Worm (Caenorhabditis elegans) whole organism, L1 larva: ENCODE measurements around the gene sel-11.

Experiments
- C04F5.9 ChIP-seq: sonication (generic microtip); optimal IDR thresholded peaks from 2 replicates; lab custom pipeline; 2016; ENCODE audit warnings: missing genetic modification characterization, missing compliant biosample characterization
- C16A3.4 ChIP-seq: fragments of 150-350 bp; optimal IDR thresholded peaks from 2 replicates; lab custom pipeline; 2014; ENCODE audit warnings: missing biosample characterization, missing genetic modification characterization
- C34B4.2 ChIP-seq: sonication (generic microtip); optimal IDR thresholded peaks from 2 replicates; lab custom pipeline; 2017; ENCODE audit warnings: mild to moderate bottlenecking, missing genetic modification characterization, missing compliant biosample characterization
- alr-1 ChIP-seq: fragments of 200-800 bp; sonication (Bioruptor generic); optimal IDR thresholded peaks from 2 replicates; lab custom pipeline; 2018; ENCODE audit warnings: borderline replicate concordance, mild to moderate bottlenecking, missing genetic modification characterization, missing compliant biosample characterization
- aly-2 ChIP-seq: fragments of 150-350 bp; optimal IDR thresholded peaks from 2 replicates; lab custom pipeline; 2014; ENCODE audit warnings: missing biosample characterization, missing genetic modification characterization
- blmp-1 ChIP-seq: fragments of 150-350 bp; optimal IDR thresholded peaks from 2 replicates; lab custom pipeline; 2014; ENCODE audit warnings: missing biosample characterization, missing genetic modification characterization
- ceh-63 ChIP-seq: fragments of 200-800 bp; sonication (Bioruptor generic); optimal IDR thresholded peaks from 2 replicates; lab custom pipeline; 2018; ENCODE audit warnings: mild to moderate bottlenecking, missing genetic modification characterization, missing compliant biosample characterization
- efl-1 ChIP-seq, 4 experiments: fragments of 150-350 bp; optimal IDR thresholded peaks in 3 of 4; peaks in 1 of 4; 1 replicate in 1 of 4; 2 replicates in 3 of 4; lab custom pipeline; 2014; ENCODE audit warnings: missing biosample characterization in 2 of 4, missing genetic modification characterization in 2 of 4, missing genetic modification reagents in 2 of 4
- egl-13 ChIP-seq: sonication (generic microtip); optimal IDR thresholded peaks from 2 replicates; lab custom pipeline; 2016; ENCODE audit warnings: missing genotype, missing genetic modification reagents, missing genetic modification characterization, missing compliant biosample characterization
- elt-2 ChIP-seq: sonication (generic microtip); optimal IDR thresholded peaks from 2 replicates; lab custom pipeline; 2016; ENCODE audit warnings: missing genetic modification characterization, mild to moderate bottlenecking, inconsistent platforms, missing compliant biosample characterization, missing genetic modification reagents
- elt-3 ChIP-seq, 6 experiments: fragments of 150-350 bp in 1 of 6; sonication (generic microtip); optimal IDR thresholded peaks; 2 replicates each; lab custom pipeline; 2017 to 2018; ENCODE audit warnings: missing biosample characterization in 6 of 6, missing genetic modification characterization in 6 of 6, inconsistent platforms in 1 of 6
- ets-5 ChIP-seq: fragments of 200-800 bp; sonication (Bioruptor generic); IDR thresholded peaks from 2 replicates; pipeline ENCODE4 v1.3.6; 2022; ENCODE audit warnings: missing genetic modification characterization, missing compliant biosample characterization
- fkh-10 ChIP-seq: sonication (generic microtip); optimal IDR thresholded peaks from 2 replicates; lab custom pipeline; 2017; ENCODE audit warnings: missing biosample characterization, missing genetic modification reagents, missing genetic modification characterization
- grh-1 ChIP-seq: fragments of 200-800 bp; sonication (Bioruptor generic); IDR thresholded peaks from 2 replicates; pipeline ENCODE4 v1.3.6; 2022; ENCODE audit warnings: missing genetic modification reagents, missing genetic modification characterization, missing compliant biosample characterization
- hlh-4 ChIP-seq: sonication (generic microtip); optimal IDR thresholded peaks from 2 replicates; lab custom pipeline; 2016; ENCODE audit warnings: mild to moderate bottlenecking, missing genetic modification characterization, missing compliant biosample characterization
- lin-14 ChIP-seq: fragments of 200-800 bp; sonication (Bioruptor generic); optimal IDR thresholded peaks from 2 replicates; lab custom pipeline; 2018; ENCODE audit warnings: mild to moderate bottlenecking, missing genetic modification characterization, moderate library complexity, missing compliant biosample characterization
- lin-35 ChIP-seq, 2 experiments: fragments of 150-350 bp; optimal IDR thresholded peaks; 2 replicates each; lab custom pipeline; 2014; ENCODE audit warnings: missing biosample characterization in 2 of 2, missing genetic modification characterization in 2 of 2, missing genetic modification reagents in 2 of 2
- lin-39 ChIP-seq: fragments of 150-350 bp; optimal IDR thresholded peaks from 2 replicates; lab custom pipeline; 2014; ENCODE audit warnings: missing biosample characterization, missing genetic modification reagents, missing genetic modification characterization
- lir-3 ChIP-seq: sonication (generic microtip); optimal IDR thresholded peaks from 2 replicates; lab custom pipeline; 2016; ENCODE audit warnings: mild to moderate bottlenecking, missing genetic modification characterization, moderate library complexity, missing compliant biosample characterization; ENCODE audit not compliant: poor library complexity
- lsy-2 ChIP-seq, 2 experiments: fragments of 150-350 bp; optimal IDR thresholded peaks; 2 replicates each; lab custom pipeline; 2014; ENCODE audit warnings: missing biosample characterization in 2 of 2, missing genetic modification characterization in 2 of 2
- mab-9 ChIP-seq: fragments of 200-800 bp; sonication (Bioruptor generic); IDR thresholded peaks from 2 replicates; pipeline ENCODE4 v1.3.6; 2022; ENCODE audit warnings: missing genetic modification reagents, missing genetic modification characterization, missing compliant biosample characterization
- mep-1 ChIP-seq: fragments of 150-350 bp; optimal IDR thresholded peaks from 2 replicates; lab custom pipeline; 2014; ENCODE audit warnings: missing biosample characterization, missing genetic modification characterization
- nhr-19 ChIP-seq: fragments of 200-800 bp; sonication (Bioruptor generic); conservative IDR thresholded peaks from 2 replicates; pipeline ENCODE4 v1.3.6; 2022; ENCODE audit warnings: missing genetic modification characterization, missing compliant biosample characterization
- nhr-20 ChIP-seq: sonication (generic microtip); optimal IDR thresholded peaks from 2 replicates; lab custom pipeline; 2016; ENCODE audit warnings: mild to moderate bottlenecking, missing genetic modification characterization, missing compliant biosample characterization
- nhr-71 ChIP-seq: sonication (generic microtip); optimal IDR thresholded peaks from 2 replicates; lab custom pipeline; 2016; ENCODE audit warnings: mild to moderate bottlenecking, missing genetic modification characterization, moderate library complexity, missing compliant biosample characterization
- nhr-77 ChIP-seq: fragments of 150-350 bp; optimal IDR thresholded peaks from 2 replicates; lab custom pipeline; 2014; ENCODE audit warnings: missing biosample characterization, missing genetic modification characterization
- nhr-85 ChIP-seq: sonication (generic microtip); peaks from one replicate; lab custom pipeline; 2016; ENCODE audit warnings: missing genetic modification characterization, inconsistent platforms, missing compliant biosample characterization
- pag-3 ChIP-seq: sonication (generic microtip); optimal IDR thresholded peaks from 2 replicates; lab custom pipeline; 2017; ENCODE audit warnings: missing genetic modification characterization, mild to moderate bottlenecking, missing compliant biosample characterization, antibody characterized with exemption, borderline replicate concordance; ENCODE audit not compliant: insufficient read depth
- pax-3 ChIP-seq: fragments of 200-800 bp; sonication (Bioruptor generic); optimal IDR thresholded peaks from 2 replicates; lab custom pipeline; 2018; ENCODE audit warnings: mild to moderate bottlenecking, missing genetic modification characterization, moderate library complexity, missing compliant biosample characterization
- skn-1 ChIP-seq: fragments of 150-350 bp; optimal IDR thresholded peaks from 2 replicates; lab custom pipeline; 2014; ENCODE audit warnings: missing biosample characterization, missing genetic modification characterization
- snu-23 ChIP-seq: sonication (generic microtip); optimal IDR thresholded peaks from 2 replicates; lab custom pipeline; 2016; ENCODE audit warnings: missing genetic modification characterization, missing compliant biosample characterization
- sptf-1 ChIP-seq: fragments of 150-350 bp; optimal IDR thresholded peaks from 2 replicates; lab custom pipeline; 2014; ENCODE audit warnings: missing biosample characterization, missing genetic modification characterization
- unc-130 ChIP-seq: fragments of 150-350 bp; optimal IDR thresholded peaks from 2 replicates; lab custom pipeline; 2017; ENCODE audit warnings: missing biosample characterization, missing genetic modification characterization, inconsistent platforms
- vab-15 ChIP-seq: sonication (generic microtip); optimal IDR thresholded peaks from 2 replicates; lab custom pipeline; 2017; ENCODE audit warnings: missing genotype, mild to moderate bottlenecking, missing genetic modification characterization, missing compliant biosample characterization
- zag-1 ChIP-seq: fragments of 150-350 bp; optimal IDR thresholded peaks from 2 replicates; lab custom pipeline; 2014; ENCODE audit warnings: missing biosample characterization, missing genetic modification characterization
- zip-4 ChIP-seq: fragments of 200-800 bp; sonication (Bioruptor generic); optimal IDR thresholded peaks from 2 replicates; lab custom pipeline; 2018; ENCODE audit warnings: mild to moderate bottlenecking, missing genetic modification characterization, moderate library complexity, missing compliant biosample characterization

sel-11 gene

DNA sequence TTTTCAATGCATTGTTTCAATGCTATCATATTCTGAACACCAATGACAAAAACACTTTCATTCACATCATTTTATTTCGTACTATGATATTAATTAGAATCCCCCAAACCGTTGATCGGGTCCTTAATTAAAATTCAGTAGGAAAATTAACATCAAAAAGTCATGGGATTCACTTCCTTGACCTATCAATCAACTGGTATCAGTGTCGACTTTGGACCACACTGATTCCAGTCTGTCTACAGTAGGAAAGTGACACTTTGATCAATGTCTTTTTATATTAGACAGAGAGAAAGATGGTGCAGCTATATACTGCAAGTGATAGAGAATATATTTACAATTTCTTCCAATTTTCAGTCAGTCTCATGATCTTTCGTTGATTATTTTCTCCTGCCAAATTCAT is 29.2 kb downstream of the sel-11 start (continued):
- TF ChIP-seq grh-1 (GFP tag; lab: Robert Waterston, UW) (0 out of 2 replicates have a peak, but pooled peaks have one; percentile 18), C16A3.4 (no peak), zip-4 (GFP tag; lab: Kevin White, UChicago) (no peak), nhr-20 (peak; percentile 60), unc-130 (peak; percentile 39), efl-1 (optimal IDR thresholded peaks at IDR 0.05; lab: Kevin White, UChicago) (no peak), efl-1 (GFP tag; optimal IDR thresholded peaks at IDR 0.05 in 1 of 2; lab: Kevin White, UChicago) (no peak), mab-9 (no peak), snu-23 (GFP tag; lab: Kevin White, UChicago) (peak; percentile 30), ets-5 (GFP tag; lab: Robert Waterston, UW) (no peak), mep-1 (tag; lab: Kevin White, UChicago) (no peak), elt-3 (tag; optimal IDR thresholded peaks at IDR 0.05; lab: Kevin White, UChicago) (peak in 5 of 6 experiments; percentile 30 to 90 (median 51)), lsy-2 (tag; optimal IDR thresholded peaks at IDR 0.05; lab: Kevin White, UChicago) (peak in 1 of 2 experiments; percentile 58), nhr-19 (peak; percentile 46)

DNA sequence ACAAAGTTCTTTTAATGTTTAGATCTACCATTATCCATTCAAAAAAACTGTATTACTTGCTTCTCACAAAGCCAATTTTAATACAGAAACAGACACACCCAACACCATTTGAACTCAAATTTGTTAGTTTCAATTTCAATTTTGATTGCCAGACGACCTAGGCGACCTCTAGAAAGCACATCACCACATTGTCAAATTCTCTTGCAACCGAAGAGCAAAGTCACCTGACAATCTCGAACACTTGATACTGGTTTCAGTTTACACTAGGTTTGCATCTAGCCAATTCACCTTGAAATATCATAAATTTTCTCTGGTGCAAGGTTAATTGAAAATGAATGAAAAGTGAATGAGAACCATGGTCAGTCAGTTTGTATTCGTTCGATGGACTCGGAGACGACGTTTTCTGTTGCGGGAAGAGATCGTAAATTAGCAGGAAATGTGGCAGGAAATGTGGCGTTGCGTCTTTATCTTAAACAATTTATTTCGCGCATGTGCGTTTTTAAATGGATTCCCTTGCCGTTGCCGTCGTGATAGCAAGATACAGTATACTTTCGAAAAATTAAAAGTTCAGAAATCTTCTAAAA is 30.2 kb downstream of the sel-11 start:
- TF ChIP-seq hlh-4 (tag; lab: Kevin White, UChicago) = no peak
- TF ChIP-seq efl-1 (optimal IDR thresholded peaks at IDR 0.05; lab: Kevin White, UChicago) = no peak
- peak in 1 of 2 experiments; percentile 93 for TF ChIP-seq efl-1 (GFP tag; optimal IDR thresholded peaks at IDR 0.05 in 1 of 2; lab: Kevin White, UChicago)
- peak; percentile 46 for TF ChIP-seq nhr-20
- TF ChIP-seq blmp-1 (tag; lab: Kevin White, UChicago) = peak; percentile 60
- peak; percentile 27 for TF ChIP-seq lin-14 (GFP tag; lab: Kevin White, UChicago)
- peak; percentile 46 for TF ChIP-seq nhr-85 (tag; lab: Kevin White, UChicago)

DNA sequence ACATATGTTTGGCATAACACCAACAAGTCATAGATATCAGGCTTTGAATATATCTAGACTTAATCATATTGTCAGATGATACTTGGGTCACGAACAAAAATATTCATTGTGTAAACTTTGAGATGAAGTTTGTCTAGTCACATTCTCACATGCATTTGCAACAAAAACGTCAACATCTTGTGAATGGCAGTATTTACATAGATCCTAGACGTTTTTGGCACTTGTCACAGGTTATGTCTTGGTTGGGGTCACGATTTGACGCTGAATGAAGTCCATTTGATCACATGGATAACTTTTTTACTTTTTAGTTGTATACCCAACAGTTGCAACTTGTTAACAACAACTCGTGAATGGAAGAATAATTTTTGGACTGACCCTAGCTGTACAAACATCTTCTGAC is 31.2 kb downstream of the sel-11 start:
- TF ChIP-seq nhr-85 (tag; lab: Kevin White, UChicago) (peak; percentile 74), fkh-10 (GFP tag; lab: Kevin White, UChicago) (no peak), skn-1 (no peak), vab-15 (tag; lab: Kevin White, UChicago) (no peak), elt-3 (tag; optimal IDR thresholded peaks at IDR 0.05; lab: Kevin White, UChicago) (peak in 1 of 6 experiments; percentile 19), lin-39 (no peak), sptf-1 (tag; lab: Kevin White, UChicago) (no peak), alr-1 (no peak), snu-23 (GFP tag; lab: Kevin White, UChicago) (peak; percentile 21), ceh-63 (GFP tag; lab: Kevin White, UChicago) (no peak), elt-2 (tag; lab: Kevin White, UChicago) (no peak), pax-3 (no peak), unc-130 (no peak), aly-2 (tag; lab: Kevin White, UChicago) (no peak), pag-3 (tag; lab: Kevin White, UChicago) (peak; percentile 77), lin-14 (GFP tag; lab: Kevin White, UChicago) (peak; percentile 24), C34B4.2 (tag; lab: Kevin White, UChicago) (no peak), ets-5 (GFP tag; lab: Robert Waterston, UW) (no peak), nhr-71 (tag; lab: Kevin White, UChicago) (peak; percentile 73), egl-13 (no peak), lir-3 (tag; lab: Kevin White, UChicago) (peak; percentile 20), lsy-2 (tag; optimal IDR thresholded peaks at IDR 0.05; lab: Kevin White, UChicago) (no peak), zag-1 (tag; lab: Kevin White, UChicago) (no peak), efl-1 (optimal IDR thresholded peaks at IDR 0.05; lab: Kevin White, UChicago) (no peak), efl-1 (GFP tag; optimal IDR thresholded peaks at IDR 0.05 in 1 of 2; lab: Kevin White, UChicago) (peak in 1 of 2 experiments; percentile 80), C04F5.9 (no peak), nhr-77 (tag; lab: Kevin White, UChicago) (no peak), lin-35 (GFP tag; optimal IDR thresholded peaks at IDR 0.05; lab: Kevin White, UChicago) (peak in 1 of 2 experiments; percentile 53), nhr-19 (peak; percentile 26; the same call in 1 of the 2 replicates), nhr-20 (peak; percentile 67)
